Worm (Caenorhabditis elegans) whole organism, mixed stage, embryonic: ENCODE results near the gene ttr-11.

Experiments
- mab-5 ChIP-seq: fragments of 150-350 bp; optimal IDR thresholded peaks from 2 replicates; lab custom pipeline; 2014; ENCODE audit warnings: missing biosample characterization, missing genetic modification characterization
- nhr-28 ChIP-seq: fragments of 150-350 bp; optimal IDR thresholded peaks from 2 replicates; lab custom pipeline; 2014; ENCODE audit warnings: missing biosample characterization, missing genetic modification characterization
- nhr-76 ChIP-seq: sonication (generic microtip); optimal IDR thresholded peaks from 2 replicates; lab custom pipeline; 2017; ENCODE audit warnings: missing biosample characterization, missing genetic modification characterization
- unc-62 ChIP-seq: fragments of 150-350 bp; optimal IDR thresholded peaks from 2 replicates; lab custom pipeline; 2014; ENCODE audit warnings: missing biosample characterization, missing genetic modification reagents, missing genetic modification characterization

- no peak for TF ChIP-seq nhr-76
- TF ChIP-seq unc-62 (GFP tag; lab: Kevin White, UChicago) = no peak
- TF ChIP-seq nhr-28 = no peak
- TF ChIP-seq mab-5 (tag; lab: Kevin White, UChicago) = no peak
These were observed 2.4 kb upstream of the ttr-11 start for ce11 chrV:20600704-20601103.
